Fruit fly (Drosophila melanogaster): Measurements from ENCODE around the gene CG7557.

Gene CG7557

dm6 chr3L:11439570-11439969, 5.4 kb upstream of the CG7557 start:
- TF ChIP-seq Blimp-1 (GFP tag; optimal IDR thresholded peaks at IDR 0.05): no peak
- peak; percentile 77 for TF ChIP-seq CG6163 (GFP tag; IDR thresholded peaks at IDR 0.05)
- peak; percentile 22 for TF ChIP-seq CG6808 (GFP tag; optimal IDR thresholded peaks at IDR 0.05)
- TF ChIP-seq CG15336 (GFP tag; IDR thresholded peaks at IDR 0.05): peak; percentile 44; the same call in 1 of the 2 replicates
- peak; percentile 20 for TF ChIP-seq CG10631 (GFP tag; optimal IDR thresholded peaks at IDR 0.05)
- peak; percentile 12 for TF ChIP-seq Hr4 (GFP tag; optimal IDR thresholded peaks at IDR 0.05)
- TF ChIP-seq acj6 (GFP tag; optimal IDR thresholded peaks at IDR 0.05): peak; percentile 13
- peak; percentile 2 for TF ChIP-seq CG7368 (GFP tag; optimal IDR thresholded peaks at IDR 0.05)
- no peak for TF ChIP-seq fkh (GFP tag; optimal IDR thresholded peaks at IDR 0.05)
- TF ChIP-seq CG6276 (GFP tag; optimal IDR thresholded peaks at IDR 0.05): no peak
- TF ChIP-seq Smox (GFP tag; optimal IDR thresholded peaks at IDR 0.05): no peak
- no peak for TF ChIP-seq Lpt (GFP tag; optimal IDR thresholded peaks at IDR 0.05)
- peak; percentile 14 for TF ChIP-seq Sox102F (GFP tag; optimal IDR thresholded peaks at IDR 0.05)
- TF ChIP-seq Sox14 (GFP tag; optimal IDR thresholded peaks at IDR 0.05): peak; percentile 21
- no peak for TF ChIP-seq CG16779 (tag; optimal IDR thresholded peaks at IDR 0.05)
- TF ChIP-seq Hr39 (GFP tag; optimal IDR thresholded peaks at IDR 0.05): peak; percentile 6
- peak; percentile 42 for TF ChIP-seq CG3032 (tag; optimal IDR thresholded peaks at IDR 0.05)
- peak; percentile 9 for TF ChIP-seq cyc (GFP tag; optimal IDR thresholded peaks at IDR 0.05)
- no peak for TF ChIP-seq Hr38 (GFP tag; optimal IDR thresholded peaks at IDR 0.05)
- TF ChIP-seq CG8319 (GFP tag; optimal IDR thresholded peaks at IDR 0.05): peak; percentile 23
- peak; percentile 2 for TF ChIP-seq CG31627 (GFP tag; optimal IDR thresholded peaks at IDR 0.05)
- TF ChIP-seq fd59A (GFP tag; optimal IDR thresholded peaks at IDR 0.05): no peak
- peak; percentile 17 for TF ChIP-seq spab (GFP tag; optimal IDR thresholded peaks at IDR 0.05)
- TF ChIP-seq CG34406 (GFP tag; optimal IDR thresholded peaks at IDR 0.05): peak; percentile 21
- TF ChIP-seq Eip78C (GFP tag): peak; percentile 81
- no peak for TF ChIP-seq CG4318 (GFP tag; optimal IDR thresholded peaks at IDR 0.05)
- TF ChIP-seq CG3919 (GFP tag; optimal IDR thresholded peaks at IDR 0.05): peak; percentile 45
- TF ChIP-seq eg (GFP tag; IDR thresholded peaks at IDR 0.05): peak; percentile 57; the same call in 1 of the 3 replicates
- peak; percentile 59 for TF ChIP-seq Ets96B (tag; optimal IDR thresholded peaks at IDR 0.05)
- no peak for TF ChIP-seq Eip93F (GFP tag; optimal IDR thresholded peaks at IDR 0.05)
- no peak for TF ChIP-seq dsx (GFP tag; optimal IDR thresholded peaks at IDR 0.05; ENCODE audit: poor library complexity, severe bottlenecking)
- TF ChIP-seq achi (GFP tag; optimal IDR thresholded peaks at IDR 0.05): peak; percentile 33
- no peak for TF ChIP-seq CG11902 (GFP tag; optimal IDR thresholded peaks at IDR 0.05)
- TF ChIP-seq CG9139 (GFP tag; optimal IDR thresholded peaks at IDR 0.05): no peak
- no peak for TF ChIP-seq salr (GFP tag; optimal IDR thresholded peaks at IDR 0.05)
- no peak for TF ChIP-seq CG1621 (tag; optimal IDR thresholded peaks at IDR 0.05)
- TF ChIP-seq pdm3 (GFP tag; optimal IDR thresholded peaks at IDR 0.05): peak; percentile 18
- peak; percentile 33 for TF ChIP-seq topi (GFP tag; optimal IDR thresholded peaks at IDR 0.05)
- TF ChIP-seq Eip75B (GFP tag; optimal IDR thresholded peaks at IDR 0.05): peak; percentile 45
- TF ChIP-seq Gug (GFP tag; IDR thresholded peaks at IDR 0.05): peak; percentile 32; the same call in 1 of the 2 replicates
- peak; percentile 27 to 32 for TF ChIP-seq ss (GFP tag; optimal IDR thresholded peaks at IDR 0.05)
- no peak for TF ChIP-seq Ets21C (GFP tag; optimal IDR thresholded peaks at IDR 0.05)
- no peak for TF ChIP-seq CG6854 (GFP tag; optimal IDR thresholded peaks at IDR 0.05)
- peak; percentile 44 for TF ChIP-seq CG10669 (GFP tag; optimal IDR thresholded peaks at IDR 0.05)
- no peak for TF ChIP-seq lz (GFP tag; optimal IDR thresholded peaks at IDR 0.05)
- no peak for TF ChIP-seq fd85E (GFP tag; optimal IDR thresholded peaks at IDR 0.05)
- TF ChIP-seq CG6792 (GFP tag; optimal IDR thresholded peaks at IDR 0.05): peak; percentile 3
- TF ChIP-seq svp (GFP tag): peak; percentile 68
- no peak for TF ChIP-seq CG11762 (GFP tag; optimal IDR thresholded peaks at IDR 0.05; ENCODE audit: insufficient read depth)
- TF ChIP-seq CG11294 (GFP tag; IDR thresholded peaks at IDR 0.05): no peak
- TF ChIP-seq CG32006 (GFP tag; optimal IDR thresholded peaks at IDR 0.05): peak; percentile 40
- no peak for TF ChIP-seq vri (GFP tag; optimal IDR thresholded peaks at IDR 0.05)

Measured in whole organism, prepupa.